Fruit fly (Drosophila melanogaster): ENCODE results near the gene tara.

dm6 chr3R:16235941-16236712, 10.7 kb downstream of the tara start:
- TF ChIP-seq insv (optimal IDR thresholded peaks at IDR 0.05), result no peak
- TF ChIP-seq psq (optimal IDR thresholded peaks at IDR 0.05), result no peak
- TF ChIP-seq h (optimal IDR thresholded peaks at IDR 0.05), result no peak

Measured in Kc167 (cell line).